Worm (Caenorhabditis elegans) whole organism, midembryonic: ENCODE data around the gene F57F4.1.

Experiments
- T22C8.4 ChIP-seq: fragments of 200-800 bp; sonication (Bioruptor generic); IDR thresholded peaks from 2 replicates; pipeline ENCODE4 v1.3.6; 2022; ENCODE audit warnings: missing genetic modification characterization, missing compliant biosample characterization
- cog-1 ChIP-seq: sonication (generic microtip); optimal IDR thresholded peaks from 2 replicates; lab custom pipeline; 2016; ENCODE audit warnings: missing genetic modification characterization, missing compliant biosample characterization
- klf-2 ChIP-seq: fragments of 200-800 bp; sonication (Bioruptor generic); conservative IDR thresholded peaks from 2 replicates; pipeline ENCODE4 v1.3.6; 2022; ENCODE audit warnings: missing genetic modification reagents, missing genetic modification characterization, missing compliant biosample characterization
- med-1 ChIP-seq: sonication (generic microtip); optimal IDR thresholded peaks from 2 replicates; lab custom pipeline; 2017; ENCODE audit warnings: missing genetic modification characterization, mild to moderate bottlenecking, missing compliant biosample characterization, antibody characterized with exemption, missing genetic modification reagents; ENCODE audit not compliant: insufficient read depth
- ref-1 ChIP-seq: fragments of 200-800 bp; sonication (Bioruptor generic); conservative IDR thresholded peaks from 2 replicates; pipeline ENCODE4 v1.3.6; 2022; ENCODE audit warnings: missing genetic modification reagents, missing genetic modification characterization, missing compliant biosample characterization
- tab-1 ChIP-seq: fragments of 200-800 bp; sonication (Bioruptor generic); IDR thresholded peaks from 2 replicates; pipeline ENCODE4 v1.3.6; 2022; ENCODE audit warnings: missing genetic modification characterization, missing compliant biosample characterization
- ztf-23 ChIP-seq: fragments of 200-800 bp; sonication (Bioruptor generic); IDR thresholded peaks from 2 replicates; pipeline ENCODE4 v1.3.6; 2022; ENCODE audit warnings: missing genetic modification reagents, missing genetic modification characterization, missing compliant biosample characterization
- ztf-29 ChIP-seq: fragments of 200-800 bp; sonication (Bioruptor generic); IDR thresholded peaks from 2 replicates; pipeline ENCODE4 v1.3.6; 2022; ENCODE audit warnings: missing genetic modification reagents, missing genetic modification characterization, missing compliant biosample characterization

- TF ChIP-seq med-1 (GFP tag; lab: Kevin White, UChicago) (no peak), klf-2 (no peak), cog-1 (no peak), ztf-29 (GFP tag; lab: Robert Waterston, UW) (no peak), ref-1 (GFP tag; lab: Robert Waterston, UW) (no peak), T22C8.4 (GFP tag; lab: Robert Waterston, UW) (no peak), tab-1 (GFP tag; lab: Robert Waterston, UW) (no peak), ztf-23 (GFP tag; lab: Robert Waterston, UW) (no peak)
Measured at ce11 chrV:6438601-6439000, 48.3 kb downstream of the F57F4.1 start, which contains the start of gene T05H4.4.
